Fruit fly (Drosophila melanogaster): ENCODE data around the gene MnM.

The MnM gene

DNA sequence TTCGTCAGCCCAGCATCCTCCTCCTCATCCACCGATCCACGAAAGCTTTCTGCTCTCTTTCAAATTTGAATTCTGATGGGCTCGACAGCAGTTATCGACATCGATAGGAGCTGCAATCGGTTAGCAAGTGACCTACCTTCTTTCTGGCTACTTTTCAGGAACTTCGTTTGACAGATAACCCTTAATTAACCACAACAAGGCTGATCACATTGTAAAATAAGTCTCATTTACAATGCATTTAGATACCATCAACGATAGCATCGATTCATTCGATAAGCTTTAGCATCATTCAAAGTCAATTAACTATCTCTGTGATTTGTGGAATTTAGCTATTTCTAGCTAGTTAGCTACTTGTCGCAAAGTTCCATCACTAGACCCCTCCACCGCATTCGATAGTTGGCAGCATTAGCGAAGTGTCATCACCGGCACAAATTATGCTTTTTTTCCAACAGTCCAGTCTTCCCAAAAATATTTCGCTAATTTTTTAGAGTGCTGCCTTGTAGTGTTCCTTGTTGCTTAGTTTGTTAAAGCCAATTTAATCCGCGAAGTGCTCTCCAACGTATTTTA lies at the start of gene MnM, which contains the start of gene Girdin (continued):
- no peak for TF ChIP-seq corto (GFP tag; optimal IDR thresholded peaks at IDR 0.05)
- peak; percentile 88 for TF ChIP-seq sna (GFP tag; IDR thresholded peaks at IDR 0.05; ENCODE audit: partially characterized antibody)
- TF ChIP-seq Blimp-1 (GFP tag; optimal IDR thresholded peaks at IDR 0.05) = no peak
- peak; percentile 80 for TF ChIP-seq CG13624 (GFP tag; optimal IDR thresholded peaks at IDR 0.05)
- TF ChIP-seq ken (GFP tag; IDR thresholded peaks at IDR 0.05) = 0 out of 3 replicates have a peak, but pooled peaks have one; percentile 31
- peak; percentile 82 for TF ChIP-seq Doc3 (GFP tag; IDR thresholded peaks at IDR 0.05; ENCODE audit: partially characterized antibody)
- no peak for TF ChIP-seq CG31365 (tag; optimal IDR thresholded peaks at IDR 0.05)
- peak; percentile 56 for TF ChIP-seq CG10209 (GFP tag; optimal IDR thresholded peaks at IDR 0.05)
- TF ChIP-seq Atf-2 (GFP tag; optimal IDR thresholded peaks at IDR 0.05) = peak; percentile 70
- no peak for TF ChIP-seq Spps (tag; optimal IDR thresholded peaks at IDR 0.05)
- peak; percentile 43 for TF ChIP-seq Max (GFP tag; optimal IDR thresholded peaks at IDR 0.05)
- TF ChIP-seq Hey (tag; optimal IDR thresholded peaks at IDR 0.05) = no peak
- peak; percentile 63 for TF ChIP-seq gro (GFP tag; optimal IDR thresholded peaks at IDR 0.05)
- no peak for TF ChIP-seq CG1832 (GFP tag; optimal IDR thresholded peaks at IDR 0.05)
- TF ChIP-seq NK7.1 (GFP tag; optimal IDR thresholded peaks at IDR 0.05) = no peak
- peak; percentile 34; the same call in 1 of the 2 replicates for TF ChIP-seq CG11247 (GFP tag; IDR thresholded peaks at IDR 0.05)
- TF ChIP-seq bigmax (GFP tag; optimal IDR thresholded peaks at IDR 0.05) = no peak
- no peak for TF ChIP-seq wdn (GFP tag; IDR thresholded peaks at IDR 0.05)
- TF ChIP-seq pzg (GFP tag; optimal IDR thresholded peaks at IDR 0.05) = peak; percentile 82
- peak; percentile 12 for TF ChIP-seq org-1 (GFP tag; optimal IDR thresholded peaks at IDR 0.05)
- TF ChIP-seq CG7357 (GFP tag; IDR thresholded peaks at IDR 0.05) = no peak
- TF ChIP-seq CG16815 (GFP tag; optimal IDR thresholded peaks at IDR 0.05) = peak; percentile 4
- TF ChIP-seq chinmo (GFP tag; IDR thresholded peaks at IDR 0.05; ENCODE audit: partially characterized antibody) = 0 out of 4 replicates have a peak, but pooled peaks have one; percentile 4
- peak; percentile 87 for TF ChIP-seq HLH54F (GFP tag; optimal IDR thresholded peaks at IDR 0.05)
- TF ChIP-seq unc-4 (GFP tag; IDR thresholded peaks at IDR 0.05; ENCODE audit: partially characterized antibody) = peak; percentile 87
- TF ChIP-seq CG16779 (GFP tag; IDR thresholded peaks at IDR 0.05) = no peak
- no peak for TF ChIP-seq Jarid2 (GFP tag; optimal IDR thresholded peaks at IDR 0.05)
- no peak for TF ChIP-seq pros (GFP tag; optimal IDR thresholded peaks at IDR 0.05)
- TF ChIP-seq Dad (GFP tag; optimal IDR thresholded peaks at IDR 0.05) = peak; percentile 60
- no peak for TF ChIP-seq sc (optimal IDR thresholded peaks at IDR 0.05)
- TF ChIP-seq sc (GFP tag; optimal IDR thresholded peaks at IDR 0.05) = no peak
- peak; percentile 68 for TF ChIP-seq Dref (GFP tag; IDR thresholded peaks at IDR 0.05)
- peak; percentile 27 for TF ChIP-seq Oli (tag; optimal IDR thresholded peaks at IDR 0.05)
- no peak for TF ChIP-seq nau (GFP tag; optimal IDR thresholded peaks at IDR 0.05)
- peak; percentile 6 for TF ChIP-seq nerfin-1 (tag; optimal IDR thresholded peaks at IDR 0.05)
- peak; percentile 40 for TF ChIP-seq p53 (GFP tag; optimal IDR thresholded peaks at IDR 0.05)
- no peak for TF ChIP-seq dan (GFP tag; IDR thresholded peaks at IDR 0.05)
- TF ChIP-seq CG8281 (tag; optimal IDR thresholded peaks at IDR 0.05) = no peak
- peak; percentile 17 for TF ChIP-seq CG1792 (GFP tag; optimal IDR thresholded peaks at IDR 0.05)
- TF ChIP-seq btn (GFP tag; optimal IDR thresholded peaks at IDR 0.05) = peak; percentile 52
- no peak for TF ChIP-seq Fer1 (GFP tag; optimal IDR thresholded peaks at IDR 0.05)
- no peak for TF ChIP-seq pita (GFP tag; optimal IDR thresholded peaks at IDR 0.05)
- TF ChIP-seq C15 (GFP tag; IDR thresholded peaks at IDR 0.05) = no peak
- TF ChIP-seq ash1 (GFP tag; optimal IDR thresholded peaks at IDR 0.05) = no peak
- TF ChIP-seq Rx (GFP tag; IDR thresholded peaks at IDR 0.05) = no peak
- peak; percentile 62; the same call in 1 of the 2 replicates for TF ChIP-seq NFAT (GFP tag; IDR thresholded peaks at IDR 0.05)
- no peak for TF ChIP-seq sim (GFP tag; IDR thresholded peaks at IDR 0.05)
- peak; percentile 44 for TF ChIP-seq disco-r (GFP tag; optimal IDR thresholded peaks at IDR 0.05)
- TF ChIP-seq peb (GFP tag; IDR thresholded peaks at IDR 0.05) = 0 out of 2 replicates have a peak, but pooled peaks have one; percentile 30
- peak; percentile 74 for TF ChIP-seq tx (GFP tag; optimal IDR thresholded peaks at IDR 0.05)
